Fruit fly (Drosophila melanogaster) whole organism, wandering third instar larva: ENCODE results near the gene CG31778.

Experiments used
- Abd-B ChIP-seq: fragments of >200 bp; optimal IDR thresholded peaks from 2 replicates; lab custom pipeline; 2017; ENCODE audit warnings: missing biosample characterization, missing genetic modification characterization
- CG32264 ChIP-seq: fragments of 200-800 bp; sonication (Bioruptor generic); optimal IDR thresholded peaks from 2 replicates; lab custom pipeline; 2016; ENCODE audit warnings: missing biosample characterization, missing genetic modification characterization
- CG9705 ChIP-seq: fragments of 200-800 bp; sonication (Bioruptor generic); optimal IDR thresholded peaks from 2 replicates; lab custom pipeline; 2018; ENCODE audit warnings: missing biosample characterization, mild to moderate bottlenecking, missing genetic modification characterization
- CrebA ChIP-seq: fragments of 200-800 bp; sonication (Bioruptor generic); optimal IDR thresholded peaks from 2 replicates; lab custom pipeline; 2016; ENCODE audit warnings: missing biosample characterization, mild to moderate bottlenecking, missing genetic modification characterization, borderline replicate concordance
- Dfd ChIP-seq: fragments of >200 bp; optimal IDR thresholded peaks from 2 replicates; lab custom pipeline; 2017; ENCODE audit warnings: missing biosample characterization, missing genetic modification characterization
- Dif ChIP-seq: fragments of 200-275, 200-300 bp; sonication (Bioruptor generic); optimal IDR thresholded peaks from 2 replicates; lab custom pipeline; 2018; ENCODE audit warnings: missing biosample characterization, missing genetic modification characterization; ENCODE audit not compliant: partially characterized antibody
- GATAd ChIP-seq: sonication (Bioruptor generic); optimal IDR thresholded peaks from 2 replicates; lab custom pipeline; 2016; ENCODE audit warnings: missing biosample characterization, missing genetic modification characterization
- HLH106 ChIP-seq: fragments of 200-800 bp; optimal IDR thresholded peaks from 3 replicates; lab custom pipeline; 2019; ENCODE audit warnings: missing biosample characterization, mild to moderate bottlenecking, missing genetic modification characterization, moderate library complexity
- Hnf4 ChIP-seq: fragments of 200-800 bp; sonication (Bioruptor generic); optimal IDR thresholded peaks from 2 replicates; lab custom pipeline; 2016; ENCODE audit warnings: missing biosample characterization, mild to moderate bottlenecking, missing genetic modification characterization
- Hr78 ChIP-seq: fragments of >200 bp; optimal IDR thresholded peaks from 2 replicates; lab custom pipeline; 2017; ENCODE audit warnings: missing biosample characterization, missing genetic modification characterization
- Hr83 ChIP-seq: fragments of 200-300 bp; sonication (Bioruptor generic); optimal IDR thresholded peaks from 2 replicates; lab custom pipeline; 2016; ENCODE audit warnings: missing biosample characterization, mild to moderate bottlenecking, missing genetic modification characterization, moderate library complexity; ENCODE audit not compliant: poor library complexity, severe bottlenecking
- Jra ChIP-seq: sonication (Bioruptor generic); optimal IDR thresholded peaks from 2 replicates; lab custom pipeline; 2016; ENCODE audit warnings: missing biosample characterization, missing genetic modification characterization
- Mio ChIP-seq: sonication (Bioruptor generic); optimal IDR thresholded peaks from 2 replicates; lab custom pipeline; 2016; ENCODE audit warnings: missing biosample characterization, missing genetic modification characterization
- Myc ChIP-seq: fragments of >200 bp; optimal IDR thresholded peaks from 2 replicates; lab custom pipeline; 2017
- N ChIP-seq: fragments of >200 bp; optimal IDR thresholded peaks from 2 replicates; lab custom pipeline; 2018; ENCODE audit warnings: missing biosample characterization, missing external identifiers, missing genetic modification characterization
- OdsH ChIP-seq: fragments of 200-800 bp; sonication (Bioruptor generic); optimal IDR thresholded peaks from 2 replicates; lab custom pipeline; 2016; ENCODE audit warnings: missing biosample characterization, mild to moderate bottlenecking, missing genetic modification characterization
- Rel ChIP-seq, 2 experiments: fragments of 200-800 bp; sonication (Bioruptor generic) in 1 of 2; optimal IDR thresholded peaks; 2 replicates in 1 of 2; 3 replicates in 1 of 2; lab custom pipeline; 2016 to 2019; ENCODE audit warnings: mild to moderate bottlenecking in 2 of 2, missing biosample characterization in 2 of 2, missing genetic modification characterization in 2 of 2, moderate library complexity in 1 of 2
- Sp1 ChIP-seq: fragments of 200-800 bp; sonication (Bioruptor generic); optimal IDR thresholded peaks from 3 replicates; lab custom pipeline; 2019; ENCODE audit warnings: missing biosample characterization, mild to moderate bottlenecking, missing genetic modification characterization, moderate library complexity
- Vsx2 ChIP-seq: fragments of 200-300, 225-300 bp; sonication (Bioruptor generic); optimal IDR thresholded peaks from 2 replicates; lab custom pipeline; 2018; ENCODE audit warnings: missing biosample characterization, missing genetic modification characterization; ENCODE audit not compliant: partially characterized antibody
- br ChIP-seq: fragments of 200-800 bp; sonication (Bioruptor generic); optimal IDR thresholded peaks from 2 replicates; lab custom pipeline; 2016; ENCODE audit warnings: missing biosample characterization, missing genetic modification characterization
- brk ChIP-seq: fragments of 200-800 bp; sonication (Bioruptor generic); optimal IDR thresholded peaks from 2 replicates; lab custom pipeline; 2016; ENCODE audit warnings: missing biosample characterization, mild to moderate bottlenecking, missing genetic modification characterization
- dl ChIP-seq, 2 experiments: fragments of 175-275, 200-275 bp in 1 of 2; fragments of 200-275 bp in 1 of 2; sonication (Bioruptor generic); optimal IDR thresholded peaks; lab custom pipeline; 2018; ENCODE audit warnings: mild to moderate bottlenecking in 2 of 2, missing biosample characterization in 2 of 2, missing genetic modification characterization in 2 of 2, moderate library complexity in 2 of 2; ENCODE audit not compliant: partially characterized antibody in 2 of 2, insufficient read depth in 1 of 2
- dmrt93B ChIP-seq: fragments of 200-800 bp; sonication (Bioruptor generic); optimal IDR thresholded peaks from 2 replicates; lab custom pipeline; 2018; ENCODE audit warnings: missing biosample characterization, mild to moderate bottlenecking, missing genetic modification characterization
- dsf ChIP-seq: sonication (Bioruptor generic); optimal IDR thresholded peaks from 2 replicates; lab custom pipeline; 2016; ENCODE audit warnings: missing biosample characterization, missing genetic modification characterization, borderline replicate concordance
- ey ChIP-seq: fragments of 200-800 bp; sonication (Bioruptor generic); optimal IDR thresholded peaks from 2 replicates; lab custom pipeline; 2016; ENCODE audit warnings: missing biosample characterization, missing genetic modification characterization
- foxo ChIP-seq, 2 experiments: fragments of 200-800 bp; sonication (Bioruptor generic); optimal IDR thresholded peaks; 2 replicates in 1 of 2; 3 replicates in 1 of 2; lab custom pipeline; 2016 to 2017; ENCODE audit warnings: missing biosample characterization in 2 of 2, missing genetic modification characterization in 2 of 2
- fru ChIP-seq: fragments of 200-800 bp; sonication (Bioruptor generic); optimal IDR thresholded peaks from 3 replicates; lab custom pipeline; 2016; ENCODE audit warnings: missing biosample characterization, mild to moderate bottlenecking, missing genetic modification characterization
- h ChIP-seq: fragments of 200-800 bp; sonication (Bioruptor generic); optimal IDR thresholded peaks from 3 replicates; lab custom pipeline; 2016; ENCODE audit warnings: missing biosample characterization, mild to moderate bottlenecking, missing genetic modification characterization
- jim ChIP-seq: fragments of 175-275, 200-325 bp; sonication (Bioruptor generic); optimal IDR thresholded peaks from 2 replicates; lab custom pipeline; 2016; ENCODE audit warnings: missing biosample characterization, mild to moderate bottlenecking, missing genetic modification characterization
- lola ChIP-seq: fragments of >200 bp; optimal IDR thresholded peaks from 2 replicates; lab custom pipeline; 2017; ENCODE audit warnings: missing biosample characterization, missing genetic modification characterization
- pan ChIP-seq: fragments of >200 bp; optimal IDR thresholded peaks from 2 replicates; lab custom pipeline; 2017
- psq ChIP-seq: fragments of 200-800 bp; sonication (Bioruptor generic); optimal IDR thresholded peaks from 3 replicates; lab custom pipeline; 2017; ENCODE audit warnings: missing biosample characterization, mild to moderate bottlenecking, missing genetic modification characterization, moderate library complexity
- rgr ChIP-seq: fragments of 200-800 bp; sonication (Bioruptor generic); optimal IDR thresholded peaks from 3 replicates; lab custom pipeline; 2016; ENCODE audit warnings: missing biosample characterization, mild to moderate bottlenecking, missing genetic modification characterization
- sage ChIP-seq: fragments of 200-800 bp; sonication (Bioruptor generic); optimal IDR thresholded peaks from 2 replicates; lab custom pipeline; 2016; ENCODE audit warnings: missing biosample characterization, mild to moderate bottlenecking, missing genetic modification characterization
- sv ChIP-seq: fragments of 200-800 bp; sonication (Bioruptor generic); optimal IDR thresholded peaks from 3 replicates; lab custom pipeline; 2016; ENCODE audit warnings: missing biosample characterization, missing genetic modification characterization
- tai ChIP-seq: sonication (Bioruptor generic); optimal IDR thresholded peaks from 2 replicates; lab custom pipeline; 2016; ENCODE audit warnings: missing biosample characterization, missing genetic modification characterization
- usp ChIP-seq: fragments of >200 bp; optimal IDR thresholded peaks from 2 replicates; lab custom pipeline; 2017; ENCODE audit warnings: missing biosample characterization, missing genetic modification characterization
- woc ChIP-seq: sonication (Bioruptor generic); optimal IDR thresholded peaks from 2 replicates; lab custom pipeline; 2016; ENCODE audit warnings: missing biosample characterization, mild to moderate bottlenecking, missing genetic modification characterization

CG31778 gene

dm6 chr2L:3656667-3657066, 48.6 kb downstream of the CG31778 start, which contains the start of gene for:
for (minus strand) TSS chr2L:3656953.
- TF ChIP-seq fru (GFP tag; lab: Kevin White, UChicago) (peak; percentile 14), Jra (GFP tag; lab: Kevin White, UChicago) (no peak)

dm6 chr2L:3655698-3656105, 49.6 kb downstream of the CG31778 start:
- TF ChIP-seq Dfd (GFP tag; lab: Kevin White, UChicago), result no peak
- TF ChIP-seq sv (GFP tag; lab: Kevin White, UChicago), result peak; percentile 97
- peak; percentile 96 for TF ChIP-seq brk
- peak; percentile 98 for TF ChIP-seq psq
- TF ChIP-seq Abd-B (GFP tag; lab: Kevin White, UChicago), result no peak
- peak; percentile 97 for TF ChIP-seq dmrt93B
- TF ChIP-seq pan (lab: Kevin White, UChicago), result no peak
- TF ChIP-seq foxo (GFP tag; optimal IDR thresholded peaks at IDR 0.05; lab: Kevin White, UChicago), result peak; percentile 97 to 99
- TF ChIP-seq CrebA, result peak; percentile 96
- peak; percentile 96 for TF ChIP-seq CG32264 (GFP tag; lab: Kevin White, UChicago)
- peak; percentile 99 for TF ChIP-seq h (GFP tag; lab: Kevin White, UChicago)
- peak; percentile 90 for TF ChIP-seq Mio
- no peak for TF ChIP-seq Dif
- peak; percentile 94 for TF ChIP-seq Jra (GFP tag; lab: Kevin White, UChicago)
- TF ChIP-seq woc (GFP tag; lab: Kevin White, UChicago), result peak; percentile 99
- peak; percentile 61 for TF ChIP-seq jim (GFP tag; lab: Kevin White, UChicago)
- peak; percentile 96 for TF ChIP-seq sage
- no peak for TF ChIP-seq Vsx2 (GFP tag; lab: Kevin White, UChicago)
- TF ChIP-seq Hr83 (GFP tag; lab: Kevin White, UChicago), result peak; percentile 80
- TF ChIP-seq Hnf4 (GFP tag; lab: Kevin White, UChicago), result peak; percentile 99
- TF ChIP-seq Myc, result no peak
- no peak for TF ChIP-seq dl (GFP tag; optimal IDR thresholded peaks at IDR 0.05; lab: Kevin White, UChicago; ENCODE audit: insufficient read depth in 1 of 2, partially characterized antibody in 2 of 2)
- peak; percentile 99 for TF ChIP-seq CG9705 (GFP tag; lab: Kevin White, UChicago)
- TF ChIP-seq fru (GFP tag; lab: Kevin White, UChicago), result peak; percentile 99
- TF ChIP-seq Rel (GFP tag; optimal IDR thresholded peaks at IDR 0.05; lab: Kevin White, UChicago), result peak; percentile 93
- peak; percentile 95 for TF ChIP-seq Rel (tag; optimal IDR thresholded peaks at IDR 0.05; lab: Kevin White, UChicago)
- TF ChIP-seq tai, result peak; percentile 96
- no peak for TF ChIP-seq usp (GFP tag; lab: Kevin White, UChicago)
- TF ChIP-seq OdsH (GFP tag; lab: Kevin White, UChicago), result peak; percentile 99
- TF ChIP-seq HLH106 (tag; lab: Kevin White, UChicago), result peak; percentile 99
- no peak for TF ChIP-seq lola (GFP tag; lab: Kevin White, UChicago)
- peak; percentile 99 for TF ChIP-seq br (GFP tag; lab: Kevin White, UChicago)
- no peak for TF ChIP-seq N
- peak; percentile 99 for TF ChIP-seq rgr (GFP tag; lab: Kevin White, UChicago)
- TF ChIP-seq ey, result peak; percentile 99
- TF ChIP-seq dsf, result peak; percentile 91
- TF ChIP-seq GATAd (GFP tag; lab: Kevin White, UChicago), result peak; percentile 72
- peak; percentile 99 for TF ChIP-seq Sp1 (GFP tag; lab: Kevin White, UChicago)
- no peak for TF ChIP-seq Hr78 (GFP tag; lab: Kevin White, UChicago)

dm6 chr2L:3654956-3655618, 50.2 kb downstream of the CG31778 start:
- TF ChIP-seq brk, result no peak
